Fruit fly (Drosophila melanogaster) whole organism, embryonic: ENCODE measurements around the gene CG44000.

Experiments used
- Abd-B ChIP-seq: fragments of 200-800 bp; sonication (Bioruptor generic); optimal IDR thresholded peaks from 2 replicates; lab custom pipeline; 2018; ENCODE audit warnings: missing biosample characterization, mild to moderate bottlenecking, missing genetic modification characterization, moderate library complexity
- C15 ChIP-seq: fragments of 200-800 bp; sonication (Bioruptor generic); IDR thresholded peaks from 3 replicates; pipeline ENCODE4 v1.3.6; 2022; ENCODE audit warnings: missing biosample characterization, missing genetic modification characterization
- CG10979 ChIP-seq: fragments of 200-800 bp; sonication (Bioruptor generic); optimal IDR thresholded peaks from 2 replicates; lab custom pipeline; 2018; ENCODE audit warnings: missing biosample characterization, mild to moderate bottlenecking, missing genetic modification characterization, moderate library complexity
- CG12659 ChIP-seq: fragments of 200-800 bp; sonication (Bioruptor generic); optimal IDR thresholded peaks from 3 replicates; lab custom pipeline; 2017; ENCODE audit warnings: mild to moderate bottlenecking, missing biosample characterization, missing genetic modification reagents, missing genetic modification characterization
- CG13296 ChIP-seq: fragments of 200-800 bp; sonication (Bioruptor generic); optimal IDR thresholded peaks from 3 replicates; lab custom pipeline; 2018; ENCODE audit warnings: missing biosample characterization, mild to moderate bottlenecking, missing genetic modification characterization
- CG14014 ChIP-seq: fragments of 200-800 bp; sonication (Bioruptor generic); IDR thresholded peaks from 2 replicates; pipeline ENCODE4 v1.3.6; 2022; ENCODE audit warnings: missing biosample characterization, missing genetic modification characterization
- CG15696 ChIP-seq: fragments of 200-800 bp; sonication (Bioruptor generic); optimal IDR thresholded peaks from 2 replicates; lab custom pipeline; 2019; ENCODE audit warnings: missing biosample characterization, mild to moderate bottlenecking, missing genetic modification characterization, moderate library complexity
- CG17361 ChIP-seq: fragments of 200-800 bp; sonication (Bioruptor generic); IDR thresholded peaks from 3 replicates; pipeline ENCODE4 v1.3.6; 2022; ENCODE audit warnings: missing biosample characterization, missing genetic modification characterization
- CG1792 ChIP-seq: fragments of 200-800 bp; sonication (Bioruptor generic); optimal IDR thresholded peaks from 2 replicates; lab custom pipeline; 2016; ENCODE audit warnings: missing biosample characterization, missing genetic modification characterization
- CG2712 ChIP-seq: fragments of 200-800 bp; optimal IDR thresholded peaks from 3 replicates; lab custom pipeline; 2019; ENCODE audit warnings: missing biosample characterization, mild to moderate bottlenecking, missing genetic modification characterization, moderate library complexity
- CG30020 ChIP-seq: fragments of 200-800 bp; optimal IDR thresholded peaks from 2 replicates; lab custom pipeline; 2019; ENCODE audit warnings: missing biosample characterization, mild to moderate bottlenecking, missing genetic modification characterization, moderate library complexity
- CG30403 ChIP-seq: fragments of 200-800 bp; sonication (Bioruptor generic); optimal IDR thresholded peaks from 3 replicates; lab custom pipeline; 2016; ENCODE audit warnings: missing biosample characterization, missing genetic modification characterization
- CG32532 ChIP-seq: fragments of 200-800 bp; sonication (Bioruptor generic); IDR thresholded peaks from 2 replicates; pipeline ENCODE4 v1.3.6; 2022; ENCODE audit warnings: missing biosample characterization, missing genetic modification characterization
- CG3407 ChIP-seq: fragments of 200-800 bp; sonication (Bioruptor generic); optimal IDR thresholded peaks from 2 replicates; lab custom pipeline; 2018; ENCODE audit warnings: missing biosample characterization, mild to moderate bottlenecking, missing genetic modification characterization
- CG6689 ChIP-seq: fragments of 200-800 bp; sonication (Bioruptor generic); IDR thresholded peaks from 2 replicates; pipeline ENCODE4 v1.3.6; 2022; ENCODE audit warnings: missing biosample characterization, missing genetic modification characterization
- CG8944 ChIP-seq: fragments of 200-800 bp; sonication (Bioruptor generic); optimal IDR thresholded peaks from 3 replicates; lab custom pipeline; 2016; ENCODE audit warnings: missing biosample characterization, missing genetic modification characterization
- CHES-1-like ChIP-seq: fragments of 200-800 bp; sonication (Bioruptor generic); optimal IDR thresholded peaks from 2 replicates; lab custom pipeline; 2016; ENCODE audit warnings: missing biosample characterization, missing genetic modification characterization
- Dp ChIP-seq: fragments of 200-800 bp; sonication (Bioruptor generic); optimal IDR thresholded peaks from 2 replicates; lab custom pipeline; 2018; ENCODE audit warnings: missing biosample characterization, mild to moderate bottlenecking, missing genetic modification characterization, moderate library complexity
- Fer3 ChIP-seq: fragments of 200-800 bp; sonication (Bioruptor generic); optimal IDR thresholded peaks from 2 replicates; lab custom pipeline; 2018; ENCODE audit warnings: missing biosample characterization, mild to moderate bottlenecking, missing genetic modification characterization, moderate library complexity
- H2.0 ChIP-seq: fragments of 200-800 bp; sonication (Bioruptor generic); IDR thresholded peaks from 2 replicates; pipeline ENCODE4 v1.3.6; 2022; ENCODE audit warnings: missing biosample characterization, missing genetic modification characterization
- HLHmδ ChIP-seq: fragments of 200-800 bp; sonication (Bioruptor generic); optimal IDR thresholded peaks from 2 replicates; lab custom pipeline; 2018; ENCODE audit warnings: missing biosample characterization, mild to moderate bottlenecking, missing genetic modification characterization, moderate library complexity
- Hr3 ChIP-seq: fragments of 200-800 bp; sonication (Bioruptor generic); optimal IDR thresholded peaks from 3 replicates; lab custom pipeline; 2016; ENCODE audit warnings: missing biosample characterization, missing genetic modification characterization
- Hr51 ChIP-seq, 2 experiments: fragments of 200-800 bp; sonication (Bioruptor generic); optimal IDR thresholded peaks; 2 replicates in 1 of 2; 3 replicates in 1 of 2; lab custom pipeline; 2016 to 2018; ENCODE audit warnings: missing biosample characterization in 2 of 2, missing genetic modification characterization in 2 of 2, mild to moderate bottlenecking in 1 of 2, moderate library complexity in 1 of 2
- Myb ChIP-seq: fragments of 200-800 bp; sonication (Bioruptor generic); optimal IDR thresholded peaks from 2 replicates; lab custom pipeline; 2016; ENCODE audit warnings: missing biosample characterization, missing genetic modification characterization
- PHDP ChIP-seq: fragments of 200-800 bp; sonication (Bioruptor generic); optimal IDR thresholded peaks from 3 replicates; lab custom pipeline; 2018; ENCODE audit warnings: missing biosample characterization, mild to moderate bottlenecking, missing genetic modification characterization, moderate library complexity
- Rx ChIP-seq: fragments of 200-800 bp; sonication (Bioruptor generic); IDR thresholded peaks from 2 replicates; pipeline ENCODE4 v1.3.6; 2022; ENCODE audit warnings: missing biosample characterization, missing genetic modification characterization
- Ssrp ChIP-seq: fragments of 200-800 bp; sonication (Bioruptor generic); optimal IDR thresholded peaks from 2 replicates; lab custom pipeline; 2018; ENCODE audit warnings: missing biosample characterization, mild to moderate bottlenecking, missing genetic modification characterization, moderate library complexity
- ap ChIP-seq: fragments of 200-800 bp; sonication (Bioruptor generic); IDR thresholded peaks from 2 replicates; pipeline ENCODE4 v1.3.6; 2022; ENCODE audit warnings: missing biosample characterization, missing genetic modification characterization
- az2 ChIP-seq: fragments of 200-800 bp; sonication (Bioruptor generic); optimal IDR thresholded peaks from 3 replicates; lab custom pipeline; 2016; ENCODE audit warnings: missing biosample characterization, missing genetic modification characterization
- bab2 ChIP-seq: fragments of 200-800 bp; sonication (Bioruptor generic); optimal IDR thresholded peaks from 2 replicates; lab custom pipeline; 2016; ENCODE audit warnings: missing biosample characterization, missing genetic modification characterization
- dm ChIP-seq: fragments of 200-800 bp; sonication (Bioruptor generic); optimal IDR thresholded peaks from 3 replicates; lab custom pipeline; 2016; ENCODE audit warnings: missing biosample characterization, missing genetic modification characterization
- en ChIP-seq: fragments of 200-800 bp; sonication (Bioruptor generic); optimal IDR thresholded peaks from 2 replicates; lab custom pipeline; 2016; ENCODE audit warnings: missing biosample characterization, missing genetic modification characterization
- fd96Cb ChIP-seq: fragments of 200-800 bp; sonication (Bioruptor generic); optimal IDR thresholded peaks from 2 replicates; lab custom pipeline; 2018; ENCODE audit warnings: missing biosample characterization, mild to moderate bottlenecking, missing genetic modification characterization, moderate library complexity
- gem ChIP-seq: fragments of 200-800 bp; sonication (Bioruptor generic); optimal IDR thresholded peaks from 2 replicates; lab custom pipeline; 2019; ENCODE audit warnings: missing biosample characterization, mild to moderate bottlenecking, missing genetic modification characterization, moderate library complexity
- h ChIP-seq: fragments of >200 bp; optimal IDR thresholded peaks from 2 replicates; lab custom pipeline; 2017
- hkb ChIP-seq, 2 experiments: fragments of 200-800 bp in 1 of 2; fragments of >200 bp in 1 of 2; sonication (Bioruptor generic) in 1 of 2; IDR thresholded peaks in 1 of 2; optimal IDR thresholded peaks in 1 of 2; 2 replicates each; pipeline versions ENCODE4 v1.3.6 to Lab custom; 2017 to 2022; ENCODE audit warnings: missing biosample characterization in 1 of 2, missing genetic modification characterization in 1 of 2
- prd ChIP-seq, 3 experiments: fragments of >200 bp in 2 of 3; fragments of 200-800 bp in 1 of 3; sonication (Bioruptor generic) in 1 of 3; optimal IDR thresholded peaks in 2 of 3; IDR thresholded peaks in 1 of 3; 2 replicates in 2 of 3; 3 replicates in 1 of 3; pipeline versions ENCODE4 v1.3.6 to Lab custom; 2017 to 2022; ENCODE audit warnings: missing biosample characterization in 1 of 3, missing genetic modification characterization in 1 of 3
- shn ChIP-seq: fragments of 200-800 bp; sonication (Bioruptor generic); optimal IDR thresholded peaks from 3 replicates; lab custom pipeline; 2016; ENCODE audit warnings: missing biosample characterization, missing genetic modification characterization
- tin ChIP-seq: fragments of 200-800 bp; sonication (Bioruptor generic); optimal IDR thresholded peaks from 3 replicates; lab custom pipeline; 2016; ENCODE audit warnings: missing biosample characterization, missing genetic modification characterization
- unpg ChIP-seq: fragments of 200-800 bp; sonication (Bioruptor generic); optimal IDR thresholded peaks from 3 replicates; lab custom pipeline; 2018; ENCODE audit warnings: missing biosample characterization, mild to moderate bottlenecking, missing genetic modification characterization, moderate library complexity

The CG44000 gene

dm6 chr2L:5043043-5043442 lies at the start of gene CG44000, which contains the start of the genes CG33995 and CG44001 (continued):
- TF ChIP-seq HLHmδ (GFP tag; lab: Kevin White, UChicago), result peak; percentile 7
- TF ChIP-seq ap, result no peak
- no peak; the same call in 1 of the 2 replicates for TF ChIP-seq CG14014 (GFP tag; lab: Robert Waterston, UW)
- peak; percentile 45 for TF ChIP-seq gem (tag; lab: Kevin White, UChicago)
- peak; percentile 40 for TF ChIP-seq dm (GFP tag; lab: Kevin White, UChicago)
- peak; percentile 78 for TF ChIP-seq Myb (GFP tag; lab: Kevin White, UChicago)
- peak; percentile 36 for TF ChIP-seq CG2712 (tag; lab: Kevin White, UChicago)
- no peak for TF ChIP-seq C15
- no peak for TF ChIP-seq prd (optimal IDR thresholded peaks at IDR 0.05; lab: Kevin White, UChicago)
- peak; percentile 40; the same call in 1 of the 3 replicates for TF ChIP-seq prd (GFP tag; IDR thresholded peaks at IDR 0.05; lab: Robert Waterston, UW)
- peak; percentile 94 for TF ChIP-seq CG12659 (GFP tag; lab: Kevin White, UChicago)
- TF ChIP-seq CG1792 (GFP tag; lab: Kevin White, UChicago), result peak; percentile 6
- peak; percentile 59 for TF ChIP-seq CG32532 (GFP tag; lab: Robert Waterston, UW)
- no peak for TF ChIP-seq h (lab: Kevin White, UChicago)
- TF ChIP-seq hkb (optimal IDR thresholded peaks at IDR 0.05; lab: Kevin White, UChicago), result peak; percentile 25
- no peak for TF ChIP-seq hkb (GFP tag; IDR thresholded peaks at IDR 0.05; lab: Robert Waterston, UW)
- TF ChIP-seq Hr51 (GFP tag; optimal IDR thresholded peaks at IDR 0.05; lab: Kevin White, UChicago), result peak; percentile 10 to 60
- TF ChIP-seq Hr3 (GFP tag; lab: Kevin White, UChicago), result peak; percentile 46
- peak; percentile 48 for TF ChIP-seq CG8944 (GFP tag; lab: Kevin White, UChicago)
- TF ChIP-seq CG15696 (tag; lab: Kevin White, UChicago), result no peak
- TF ChIP-seq fd96Cb (tag; lab: Kevin White, UChicago), result no peak
- TF ChIP-seq CG30403 (GFP tag; lab: Kevin White, UChicago), result peak; percentile 67
- TF ChIP-seq tin (GFP tag; lab: Kevin White, UChicago), result peak; percentile 53
- TF ChIP-seq CG30020 (tag; lab: Kevin White, UChicago), result peak; percentile 36
- TF ChIP-seq Rx, result 0 out of 2 replicates have a peak, but pooled peaks have one; percentile 4
- peak; percentile 12 for TF ChIP-seq az2 (GFP tag; lab: Kevin White, UChicago)
- peak; percentile 18 for TF ChIP-seq PHDP (tag; lab: Kevin White, UChicago)
- no peak for TF ChIP-seq CG3407
- TF ChIP-seq CHES-1-like (GFP tag; lab: Kevin White, UChicago), result peak; percentile 56
- TF ChIP-seq Abd-B (GFP tag; lab: Kevin White, UChicago), result peak; percentile 16
- TF ChIP-seq H2.0 (GFP tag; lab: Robert Waterston, UW), result peak; percentile 50
- peak; percentile 46 for TF ChIP-seq unpg (GFP tag; lab: Kevin White, UChicago)
- TF ChIP-seq CG10979 (tag; lab: Kevin White, UChicago), result peak; percentile 7
- TF ChIP-seq CG17361 (GFP tag; lab: Robert Waterston, UW), result 0 out of 3 replicates have a peak, but pooled peaks have one; percentile 16
- TF ChIP-seq en (GFP tag; lab: Kevin White, UChicago), result peak; percentile 45
- TF ChIP-seq bab2 (GFP tag; lab: Kevin White, UChicago), result peak; percentile 46
- TF ChIP-seq Dp (GFP tag; lab: Kevin White, UChicago), result peak; percentile 71
- TF ChIP-seq CG6689 (GFP tag; lab: Robert Waterston, UW), result no peak
- TF ChIP-seq shn, result peak; percentile 52
- no peak for TF ChIP-seq Ssrp (tag; lab: Kevin White, UChicago)
- TF ChIP-seq CG13296 (GFP tag; lab: Kevin White, UChicago), result no peak
- TF ChIP-seq Fer3 (tag; lab: Kevin White, UChicago), result peak; percentile 21
- TF ChIP-seq, all 482 proteins: peak for 236
